Worm (Caenorhabditis elegans) whole organism, mixed stage, embryonic: ENCODE data around the gene mup-4.

Source experiments
- ceh-43 ChIP-seq: fragments of 200-800 bp; sonication (Bioruptor generic); optimal IDR thresholded peaks from 2 replicates; lab custom pipeline; 2018; ENCODE audit warnings: mild to moderate bottlenecking, missing genetic modification characterization, moderate library complexity, missing compliant biosample characterization
- ceh-83 ChIP-seq: fragments of 200-800 bp; sonication (Bioruptor generic); optimal IDR thresholded peaks from 2 replicates; lab custom pipeline; 2018; ENCODE audit warnings: mild to moderate bottlenecking, missing genetic modification characterization, missing compliant biosample characterization
- lin-13 ChIP-seq: fragments of 150-350 bp; optimal IDR thresholded peaks from 2 replicates; lab custom pipeline; 2014; ENCODE audit warnings: missing biosample characterization, missing genetic modification characterization
- lsy-2 ChIP-seq: fragments of 150-350 bp; optimal IDR thresholded peaks from 2 replicates; lab custom pipeline; 2014; ENCODE audit warnings: missing biosample characterization, missing genetic modification characterization
- mab-5 ChIP-seq: fragments of 150-350 bp; optimal IDR thresholded peaks from 2 replicates; lab custom pipeline; 2014; ENCODE audit warnings: missing biosample characterization, missing genetic modification characterization
- snpc-4 ChIP-seq: fragments of 150-350 bp; optimal IDR thresholded peaks from 2 replicates; lab custom pipeline; 2014; ENCODE audit warnings: missing biosample characterization, missing genetic modification characterization
- unc-39 ChIP-seq: fragments of 150-350 bp; optimal IDR thresholded peaks from 2 replicates; lab custom pipeline; 2014; ENCODE audit warnings: missing biosample characterization, missing genetic modification characterization
- unc-62 ChIP-seq: fragments of 150-350 bp; optimal IDR thresholded peaks from 2 replicates; lab custom pipeline; 2014; ENCODE audit warnings: missing biosample characterization, missing genetic modification reagents, missing genetic modification characterization
- ztf-11 ChIP-seq: fragments of 150-350 bp; optimal IDR thresholded peaks from 2 replicates; lab custom pipeline; 2014; ENCODE audit warnings: missing biosample characterization, missing genetic modification characterization

ce11 chrIII:7460018-7460417 lies 28.9 kb downstream of the mup-4 start, which contains the start of gene mls-1:
- TF ChIP-seq unc-39 (no peak), lsy-2 (no peak), mab-5 (no peak), ceh-43 (no peak), ceh-83 (GFP tag; lab: Kevin White, UChicago) (no peak), unc-62 (GFP tag; lab: Kevin White, UChicago) (no peak), lin-13 (no peak), ztf-11 (tag; lab: Kevin White, UChicago) (no peak), snpc-4 (no peak)
